Worm (Caenorhabditis elegans): ENCODE data around the gene nhr-177.

nhr-177 gene

DNA sequence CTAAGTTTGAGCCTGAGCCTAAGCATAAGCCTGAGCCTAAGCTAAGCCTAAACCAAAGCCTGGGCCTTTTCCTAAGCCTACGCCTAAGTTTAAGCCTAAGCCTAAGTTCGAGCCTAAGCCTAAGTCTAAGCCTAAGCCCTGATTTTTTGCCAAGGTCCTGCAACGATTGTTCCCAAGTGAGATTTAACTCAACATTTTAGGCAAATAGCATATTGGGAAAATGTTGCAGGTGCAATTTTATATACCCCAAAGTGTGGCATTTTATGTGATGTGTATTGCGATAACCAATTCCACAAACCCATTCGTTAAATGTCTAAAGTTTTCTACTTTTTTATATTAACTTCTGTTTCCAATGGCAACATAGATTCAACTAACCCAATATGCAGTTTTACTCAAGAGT lies 52.2 kb downstream of the nhr-177 start, which contains the start of gene irld-40:
irld-40 (plus strand) TSS at position 301 of the 400 bp plus-strand sequence.
- TF ChIP-seq hlh-11 (tag; optimal IDR thresholded peaks at IDR 0.05) (no peak), hmg-1.1 (GFP tag; IDR thresholded peaks at IDR 0.05) (no peak), hlh-30 (tag; optimal IDR thresholded peaks at IDR 0.05; ENCODE audit: insufficient read depth) (no peak), madf-9 (GFP tag; conservative IDR thresholded peaks at IDR 0.05) (no peak), lin-15B (tag; optimal IDR thresholded peaks at IDR 0.05) (no peak), skn-1 (tag; optimal IDR thresholded peaks at IDR 0.05) (no peak), ceh-44 (GFP tag; IDR thresholded peaks at IDR 0.05) (no peak)

Measured in whole organism, L4 larva.